Fruit fly (Drosophila melanogaster) whole organism, wandering third instar larva: ENCODE results near the gene Trxr1.

ENCODE experiments used
- Abd-B ChIP-seq: fragments of >200 bp; optimal IDR thresholded peaks from 2 replicates; lab custom pipeline; 2017; ENCODE audit warnings: missing biosample characterization, missing genetic modification characterization
- CrebA ChIP-seq: fragments of 200-800 bp; sonication (Bioruptor generic); optimal IDR thresholded peaks from 2 replicates; lab custom pipeline; 2016; ENCODE audit warnings: missing biosample characterization, mild to moderate bottlenecking, missing genetic modification characterization, borderline replicate concordance
- Dfd ChIP-seq: fragments of >200 bp; optimal IDR thresholded peaks from 2 replicates; lab custom pipeline; 2017; ENCODE audit warnings: missing biosample characterization, missing genetic modification characterization
- Dif ChIP-seq: fragments of 200-275, 200-300 bp; sonication (Bioruptor generic); optimal IDR thresholded peaks from 2 replicates; lab custom pipeline; 2018; ENCODE audit warnings: missing biosample characterization, missing genetic modification characterization; ENCODE audit not compliant: partially characterized antibody
- GATAd ChIP-seq: sonication (Bioruptor generic); optimal IDR thresholded peaks from 2 replicates; lab custom pipeline; 2016; ENCODE audit warnings: missing biosample characterization, missing genetic modification characterization
- OdsH ChIP-seq: fragments of 200-800 bp; sonication (Bioruptor generic); optimal IDR thresholded peaks from 2 replicates; lab custom pipeline; 2016; ENCODE audit warnings: missing biosample characterization, mild to moderate bottlenecking, missing genetic modification characterization
- Vsx2 ChIP-seq: fragments of 200-300, 225-300 bp; sonication (Bioruptor generic); optimal IDR thresholded peaks from 2 replicates; lab custom pipeline; 2018; ENCODE audit warnings: missing biosample characterization, missing genetic modification characterization; ENCODE audit not compliant: partially characterized antibody
- dl ChIP-seq, 2 experiments: fragments of 175-275, 200-275 bp in 1 of 2; fragments of 200-275 bp in 1 of 2; sonication (Bioruptor generic); optimal IDR thresholded peaks; lab custom pipeline; 2018; ENCODE audit warnings: mild to moderate bottlenecking in 2 of 2, missing biosample characterization in 2 of 2, missing genetic modification characterization in 2 of 2, moderate library complexity in 2 of 2; ENCODE audit not compliant: partially characterized antibody in 2 of 2, insufficient read depth in 1 of 2
- dsf ChIP-seq: sonication (Bioruptor generic); optimal IDR thresholded peaks from 2 replicates; lab custom pipeline; 2016; ENCODE audit warnings: missing biosample characterization, missing genetic modification characterization, borderline replicate concordance
- jim ChIP-seq: fragments of 175-275, 200-325 bp; sonication (Bioruptor generic); optimal IDR thresholded peaks from 2 replicates; lab custom pipeline; 2016; ENCODE audit warnings: missing biosample characterization, mild to moderate bottlenecking, missing genetic modification characterization
- psq ChIP-seq: fragments of 200-800 bp; sonication (Bioruptor generic); optimal IDR thresholded peaks from 3 replicates; lab custom pipeline; 2017; ENCODE audit warnings: missing biosample characterization, mild to moderate bottlenecking, missing genetic modification characterization, moderate library complexity
- sage ChIP-seq: fragments of 200-800 bp; sonication (Bioruptor generic); optimal IDR thresholded peaks from 2 replicates; lab custom pipeline; 2016; ENCODE audit warnings: missing biosample characterization, mild to moderate bottlenecking, missing genetic modification characterization
- tai ChIP-seq: sonication (Bioruptor generic); optimal IDR thresholded peaks from 2 replicates; lab custom pipeline; 2016; ENCODE audit warnings: missing biosample characterization, missing genetic modification characterization
- usp ChIP-seq: fragments of >200 bp; optimal IDR thresholded peaks from 2 replicates; lab custom pipeline; 2017; ENCODE audit warnings: missing biosample characterization, missing genetic modification characterization
- woc ChIP-seq: sonication (Bioruptor generic); optimal IDR thresholded peaks from 2 replicates; lab custom pipeline; 2016; ENCODE audit warnings: missing biosample characterization, mild to moderate bottlenecking, missing genetic modification characterization

The Trxr1 gene

dm6 chrX:8294493-8295337, 52.4 kb downstream of the Trxr1 start:
- TF ChIP-seq Abd-B (GFP tag; lab: Kevin White, UChicago) (no peak), OdsH (GFP tag; lab: Kevin White, UChicago) (no peak), CrebA (peak; percentile 24), Dfd (GFP tag; lab: Kevin White, UChicago) (peak; percentile 99), woc (no peak), dl (GFP tag; optimal IDR thresholded peaks at IDR 0.05; lab: Kevin White, UChicago; ENCODE audit: insufficient read depth in 1 of 2, partially characterized antibody in 2 of 2) (no peak), dsf (GFP tag; lab: Kevin White, UChicago) (no peak), Vsx2 (GFP tag; lab: Kevin White, UChicago) (peak; percentile 25), tai (peak; percentile 78)

- TF ChIP-seq GATAd (GFP tag; lab: Kevin White, UChicago) (peak; percentile 13), psq (GFP tag; lab: Kevin White, UChicago) (peak; percentile 14), Dif (peak; percentile 38), jim (GFP tag; lab: Kevin White, UChicago) (peak; percentile 17), usp (peak; percentile 9), sage (GFP tag; lab: Kevin White, UChicago) (peak; percentile 56)
Observed at dm6 chrX:8295338-8296206, 53.2 kb downstream of the Trxr1 start.
